Worm (Caenorhabditis elegans) whole organism, L4 larva: ENCODE results near the gene C34F6.5.

ENCODE experiments used
- F26F4.8 ChIP-seq: fragments of 200-800 bp; sonication (Bioruptor generic); conservative IDR thresholded peaks from 2 replicates; pipeline ENCODE4 v1.3.6; 2022; ENCODE audit warnings: missing genetic modification characterization, missing compliant biosample characterization
- F44E2.7 ChIP-seq: fragments of 200-800 bp; sonication (Bioruptor generic); IDR thresholded peaks from 2 replicates; pipeline ENCODE4 v2.1.2; 2022; ENCODE audit warnings: missing genetic modification characterization, missing compliant biosample characterization
- T26A8.4 ChIP-seq: fragments of 200-800 bp; sonication (Bioruptor generic); IDR thresholded peaks from 2 replicates; pipeline ENCODE4 v1.3.6; 2022; ENCODE audit warnings: missing genetic modification characterization, missing compliant biosample characterization
- Y105C5A.15 ChIP-seq: fragments of 200-800 bp; sonication (Bioruptor generic); IDR thresholded peaks from 2 replicates; pipeline ENCODE4 v1.3.6; 2022; ENCODE audit warnings: missing genetic modification characterization, missing compliant biosample characterization
- aha-1 ChIP-seq: fragments of 150-350 bp; peaks from one replicate; lab custom pipeline; 2014; ENCODE audit warnings: missing biosample characterization, missing genetic modification characterization
- aly-2 ChIP-seq: sonication (generic microtip); optimal IDR thresholded peaks from 2 replicates; lab custom pipeline; 2018; ENCODE audit warnings: missing biosample characterization, missing genetic modification characterization
- arid-1 ChIP-seq: fragments of 200-800 bp; sonication (Bioruptor generic); conservative IDR thresholded peaks from 2 replicates; pipeline ENCODE4 v1.3.6; 2022; ENCODE audit warnings: missing genetic modification reagents, missing genetic modification characterization, missing compliant biosample characterization
- attf-4 ChIP-seq: sonication (generic microtip); optimal IDR thresholded peaks from 3 replicates; lab custom pipeline; 2017; ENCODE audit warnings: missing biosample characterization, missing genetic modification characterization
- ceh-20 ChIP-seq: fragments of 200-800 bp; sonication (Bioruptor generic); IDR thresholded peaks from 2 replicates; pipeline ENCODE4 v1.3.6; 2022; ENCODE audit warnings: missing genetic modification reagents, missing genetic modification characterization, missing compliant biosample characterization
- ceh-32 ChIP-seq: sonication (generic microtip); optimal IDR thresholded peaks from 2 replicates; lab custom pipeline; 2016; ENCODE audit warnings: mild to moderate bottlenecking, missing genetic modification characterization, missing compliant biosample characterization; ENCODE audit not compliant: poor library complexity
- ceh-44 ChIP-seq: fragments of 200-800 bp; sonication (Bioruptor generic); IDR thresholded peaks from 2 replicates; pipeline ENCODE4 v1.3.6; 2022; ENCODE audit warnings: missing genetic modification reagents, missing genetic modification characterization, missing compliant biosample characterization
- cey-2 ChIP-seq: sonication (generic microtip); optimal IDR thresholded peaks from 3 replicates; lab custom pipeline; 2017; ENCODE audit warnings: missing genetic modification characterization, mild to moderate bottlenecking, missing compliant biosample characterization, antibody characterized with exemption, borderline replicate concordance; ENCODE audit not compliant: insufficient read depth
- ctbp-1 ChIP-seq: fragments of 200-800 bp; sonication (Bioruptor generic); IDR thresholded peaks from 2 replicates; pipeline ENCODE4 v1.3.6; 2022; ENCODE audit warnings: missing genetic modification reagents, missing genetic modification characterization, missing compliant biosample characterization
- daf-16 ChIP-seq, 3 experiments: sonication (generic microtip); optimal IDR thresholded peaks; 2 replicates each; lab custom pipeline; 2016 to 2017; ENCODE audit warnings: missing genetic modification characterization in 3 of 3, missing genetic modification reagents in 3 of 3, mild to moderate bottlenecking in 2 of 3, missing compliant biosample characterization in 2 of 3, missing biosample characterization in 1 of 3, moderate library complexity in 1 of 3
- daf-19 ChIP-seq: fragments of 200-800 bp; sonication (Bioruptor generic); conservative IDR thresholded peaks from 2 replicates; pipeline ENCODE4 v1.3.6; 2022; ENCODE audit warnings: missing genetic modification characterization, missing compliant biosample characterization
- dmd-8 ChIP-seq: fragments of 200-800 bp; sonication (Bioruptor generic); IDR thresholded peaks from 2 replicates; pipeline ENCODE4 v1.3.6; 2022; ENCODE audit warnings: missing genetic modification characterization, missing compliant biosample characterization
- dmd-9 ChIP-seq: fragments of 200-800 bp; sonication (Bioruptor generic); IDR thresholded peaks from 2 replicates; pipeline ENCODE4 v1.3.6; 2022; ENCODE audit warnings: missing genetic modification reagents, missing genetic modification characterization, missing compliant biosample characterization
- dpl-1 ChIP-seq: fragments of 150-350 bp; optimal IDR thresholded peaks from 2 replicates; lab custom pipeline; 2014; ENCODE audit warnings: missing biosample characterization, missing genetic modification reagents, missing genetic modification characterization
- fkh-10 ChIP-seq: fragments of 150-350 bp; optimal IDR thresholded peaks from 2 replicates; lab custom pipeline; 2014; ENCODE audit warnings: missing biosample characterization, missing genetic modification reagents, missing genetic modification characterization
- fos-1 ChIP-seq: fragments of 150-350 bp; optimal IDR thresholded peaks from 2 replicates; lab custom pipeline; 2014; ENCODE audit warnings: missing biosample characterization, missing genetic modification characterization
- hif-1 ChIP-seq, 2 experiments: sonication (generic microtip); optimal IDR thresholded peaks; 2 replicates each; lab custom pipeline; 2016 to 2017; ENCODE audit warnings: missing compliant biosample characterization in 2 of 2, missing genetic modification characterization in 2 of 2, missing genetic modification reagents in 2 of 2, missing genotype in 2 of 2, mild to moderate bottlenecking in 1 of 2
- hlh-11 ChIP-seq: fragments of 200-800 bp; sonication (Bioruptor generic); optimal IDR thresholded peaks from 2 replicates; lab custom pipeline; 2018; ENCODE audit warnings: mild to moderate bottlenecking, missing genetic modification characterization, missing compliant biosample characterization
- hlh-30 ChIP-seq: sonication (generic microtip); optimal IDR thresholded peaks from 2 replicates; lab custom pipeline; 2017; ENCODE audit warnings: antibody characterized with exemption, mild to moderate bottlenecking, missing genetic modification characterization, missing compliant biosample characterization; ENCODE audit not compliant: insufficient read depth
- hmg-1.1 ChIP-seq: fragments of 200-800 bp; sonication (Bioruptor generic); IDR thresholded peaks from 2 replicates; pipeline ENCODE4 v1.3.6; 2022; ENCODE audit warnings: missing genetic modification reagents, missing genetic modification characterization, missing compliant biosample characterization
- lim-7 ChIP-seq: fragments of 200-800 bp; sonication (Bioruptor generic); IDR thresholded peaks from 2 replicates; pipeline ENCODE4 v1.3.6; 2022; ENCODE audit warnings: missing genetic modification characterization, missing compliant biosample characterization
- lin-1 ChIP-seq: fragments of 200-800 bp; sonication (Bioruptor generic); IDR thresholded peaks from 2 replicates; pipeline ENCODE4 v1.3.6; 2022; ENCODE audit warnings: missing genetic modification reagents, missing genetic modification characterization, missing compliant biosample characterization
- lin-13 ChIP-seq: fragments of 150-350 bp; optimal IDR thresholded peaks from 2 replicates; lab custom pipeline; 2014; ENCODE audit warnings: missing biosample characterization, missing genetic modification reagents, missing genetic modification characterization
- lin-38 ChIP-seq: fragments of 200-800 bp; sonication (Bioruptor generic); IDR thresholded peaks from 2 replicates; pipeline ENCODE4 v1.3.6; 2022; ENCODE audit warnings: missing genetic modification reagents, missing genetic modification characterization, missing compliant biosample characterization
- lin-39 ChIP-seq: fragments of 150-350 bp; optimal IDR thresholded peaks from 2 replicates; lab custom pipeline; 2014; ENCODE audit warnings: missing biosample characterization, missing genetic modification reagents, missing genetic modification characterization
- lir-3 ChIP-seq: sonication (generic microtip); optimal IDR thresholded peaks from 2 replicates; lab custom pipeline; 2016; ENCODE audit warnings: mild to moderate bottlenecking, missing genetic modification characterization, missing compliant biosample characterization
- lsy-2 ChIP-seq, 2 experiments: fragments of 150-350 bp in 1 of 2; sonication (generic microtip) in 1 of 2; optimal IDR thresholded peaks; 2 replicates each; lab custom pipeline; 2014 to 2017; ENCODE audit warnings: missing biosample characterization in 2 of 2, missing genetic modification characterization in 2 of 2
- mdl-1 ChIP-seq, 2 experiments: fragments of 150-350 bp in 1 of 2; sonication (generic microtip) in 1 of 2; optimal IDR thresholded peaks; 2 replicates each; lab custom pipeline; 2014 to 2017; ENCODE audit warnings: missing biosample characterization in 2 of 2, missing genetic modification characterization in 2 of 2
- nhr-237 ChIP-seq: sonication (generic microtip); optimal IDR thresholded peaks from 2 replicates; lab custom pipeline; 2017; ENCODE audit warnings: missing biosample characterization, missing genetic modification characterization
- nhr-41 ChIP-seq: fragments of 200-800 bp; sonication (Bioruptor generic); IDR thresholded peaks from 2 replicates; pipeline ENCODE4 v1.3.6; 2022; ENCODE audit warnings: missing genetic modification reagents, missing genetic modification characterization, missing compliant biosample characterization
- nhr-48 ChIP-seq: sonication (generic microtip); optimal IDR thresholded peaks from 2 replicates; lab custom pipeline; 2016; ENCODE audit warnings: mild to moderate bottlenecking, missing genetic modification characterization, missing compliant biosample characterization
- nhr-6 ChIP-seq: fragments of 150-350 bp; optimal IDR thresholded peaks from 2 replicates; lab custom pipeline; 2014; ENCODE audit warnings: missing biosample characterization, missing genetic modification characterization
- nhr-76 ChIP-seq: fragments of 150-350 bp; optimal IDR thresholded peaks from 2 replicates; lab custom pipeline; 2014; ENCODE audit warnings: missing biosample characterization, missing genetic modification characterization
- pqm-1 ChIP-seq: sonication (generic microtip); optimal IDR thresholded peaks from 2 replicates; lab custom pipeline; 2017; ENCODE audit warnings: missing biosample characterization, missing genetic modification characterization
- rbr-2 ChIP-seq: sonication (generic microtip); optimal IDR thresholded peaks from 2 replicates; lab custom pipeline; 2016; ENCODE audit warnings: missing genotype, missing genetic modification characterization, missing compliant biosample characterization
- saeg-2 ChIP-seq: fragments of 200-800 bp; sonication (Bioruptor generic); IDR thresholded peaks from 2 replicates; pipeline ENCODE4 v1.3.6; 2022; ENCODE audit warnings: missing genetic modification reagents, missing genetic modification characterization, missing compliant biosample characterization
- sdz-12 ChIP-seq: fragments of 200-800 bp; sonication (Bioruptor generic); optimal IDR thresholded peaks from 2 replicates; lab custom pipeline; 2018; ENCODE audit warnings: mild to moderate bottlenecking, missing genetic modification characterization, missing compliant biosample characterization
- set-16 ChIP-seq: fragments of 200-800 bp; sonication (Bioruptor generic); IDR thresholded peaks from 2 replicates; pipeline ENCODE4 v1.3.6; 2022; ENCODE audit warnings: missing genetic modification reagents, missing genetic modification characterization, missing compliant biosample characterization
- tag-97 ChIP-seq: fragments of 200-800 bp; sonication (Bioruptor generic); IDR thresholded peaks from 2 replicates; pipeline ENCODE4 v1.3.6; 2022; ENCODE audit warnings: missing genetic modification characterization, missing compliant biosample characterization
- unc-130 ChIP-seq: sonication (generic microtip); optimal IDR thresholded peaks from 2 replicates; lab custom pipeline; 2016; ENCODE audit warnings: missing genetic modification reagents, missing genetic modification characterization, missing compliant biosample characterization
- unc-39 ChIP-seq: sonication (generic microtip); optimal IDR thresholded peaks from 2 replicates; lab custom pipeline; 2017; ENCODE audit warnings: missing biosample characterization, missing genetic modification characterization
- zip-2 ChIP-seq: fragments of 150-350 bp; optimal IDR thresholded peaks from 2 replicates; lab custom pipeline; 2014; ENCODE audit warnings: missing biosample characterization, missing genetic modification characterization

C34F6.5 gene

ce11 chrX:11208788-11209187, at the start of gene C34F6.5:
Gene C34F6.5, minus strand, starts transcription at chrX:11208888.
- TF ChIP-seq hlh-11 (tag; lab: Kevin White, UChicago) (no peak), ceh-32 (tag; lab: Kevin White, UChicago) (no peak), daf-16 (GFP tag; optimal IDR thresholded peaks at IDR 0.05; lab: Kevin White, UChicago) (no peak), daf-16 (tag; optimal IDR thresholded peaks at IDR 0.05; lab: Kevin White, UChicago) (peak; percentile 8), lin-1 (GFP tag; lab: Robert Waterston, UW) (no peak), aha-1 (peak; percentile 1), fos-1 (tag; lab: Kevin White, UChicago) (no peak), lsy-2 (tag; optimal IDR thresholded peaks at IDR 0.05; lab: Kevin White, UChicago) (no peak), lin-13 (no peak)

ce11 chrX:11257071-11257470, 48.4 kb upstream of the C34F6.5 start, which contains the start of gene C03A3.1:
Gene C03A3.1, plus strand, starts transcription at chrX:11257361.
- TF ChIP-seq hmg-1.1 (GFP tag; lab: Robert Waterston, UW): peak; percentile 51; the same call in 1 of the 2 replicates
- peak; percentile 48 for TF ChIP-seq rbr-2 (tag; lab: Kevin White, UChicago)
- peak in 1 of 2 experiments; percentile 16 for TF ChIP-seq lsy-2 (tag; optimal IDR thresholded peaks at IDR 0.05; lab: Kevin White, UChicago)
- no peak for TF ChIP-seq unc-39 (tag; lab: Kevin White, UChicago)
- TF ChIP-seq pqm-1 (tag; lab: Kevin White, UChicago): no peak
- TF ChIP-seq Y105C5A.15 (GFP tag; lab: Robert Waterston, UW): no peak
- 0 out of 2 replicates have a peak, but pooled peaks have one; percentile 9 for TF ChIP-seq saeg-2 (GFP tag; lab: Robert Waterston, UW)
- TF ChIP-seq mdl-1 (tag; optimal IDR thresholded peaks at IDR 0.05; lab: Kevin White, UChicago): no peak
- TF ChIP-seq set-16 (GFP tag; lab: Robert Waterston, UW): peak; percentile 50
- peak; percentile 17 for TF ChIP-seq hlh-30

ce11 chrX:11252429-11252828, 43.7 kb upstream of the C34F6.5 start:
- peak; percentile 72 for TF ChIP-seq zip-2
- TF ChIP-seq saeg-2 (GFP tag; lab: Robert Waterston, UW): no peak
- no peak for TF ChIP-seq tag-97 (GFP tag; lab: Robert Waterston, UW)
- TF ChIP-seq lin-39 (tag; lab: Kevin White, UChicago): no peak
- peak in 1 of 2 experiments; percentile 16 for TF ChIP-seq mdl-1 (tag; optimal IDR thresholded peaks at IDR 0.05; lab: Kevin White, UChicago)
- peak; percentile 62 for TF ChIP-seq ctbp-1 (GFP tag; lab: Robert Waterston, UW)
- TF ChIP-seq ceh-20 (GFP tag; lab: Robert Waterston, UW): no peak; the same call in 1 of the 2 replicates
- TF ChIP-seq ceh-44 (GFP tag; lab: Robert Waterston, UW): peak; percentile 33; the same call in 1 of the 2 replicates
- no peak for TF ChIP-seq F44E2.7
- no peak for TF ChIP-seq attf-4
- TF ChIP-seq F26F4.8 (GFP tag; lab: Robert Waterston, UW): 0 out of 2 replicates have a peak, but pooled peaks have one; percentile 35
- TF ChIP-seq unc-130 (GFP tag; lab: Kevin White, UChicago): peak; percentile 70
- TF ChIP-seq T26A8.4 (GFP tag; lab: Robert Waterston, UW): no peak
- peak; percentile 80 for TF ChIP-seq hmg-1.1 (GFP tag; lab: Robert Waterston, UW)
- TF ChIP-seq rbr-2 (tag; lab: Kevin White, UChicago): peak; percentile 71
- peak; percentile 44 for TF ChIP-seq lin-13
- TF ChIP-seq nhr-48 (tag; lab: Kevin White, UChicago): peak; percentile 48
- TF ChIP-seq fkh-10 (GFP tag; lab: Kevin White, UChicago): no peak
- TF ChIP-seq dmd-8 (GFP tag; lab: Robert Waterston, UW): no peak
- TF ChIP-seq daf-19: peak; percentile 83
- TF ChIP-seq sdz-12 (GFP tag; lab: Kevin White, UChicago): peak; percentile 30
- TF ChIP-seq lim-7 (GFP tag; lab: Robert Waterston, UW): no peak; the same call in 1 of the 2 replicates
- no peak for TF ChIP-seq cey-2 (tag; lab: Kevin White, UChicago)
- TF ChIP-seq pqm-1 (tag; lab: Kevin White, UChicago): no peak
- TF ChIP-seq dpl-1: no peak
- TF ChIP-seq hif-1 (tag; optimal IDR thresholded peaks at IDR 0.05; lab: Kevin White, UChicago): peak in 1 of 2 experiments; percentile 47
- TF ChIP-seq nhr-41 (GFP tag; lab: Robert Waterston, UW): 0 out of 2 replicates have a peak, but pooled peaks have one; percentile 71
- TF ChIP-seq lin-38: peak; percentile 76
- no peak for TF ChIP-seq Y105C5A.15 (GFP tag; lab: Robert Waterston, UW)
- peak; percentile 12 for TF ChIP-seq nhr-6 (tag; lab: Kevin White, UChicago)
- TF ChIP-seq lir-3 (tag; lab: Kevin White, UChicago): peak; percentile 52
- TF ChIP-seq dmd-9 (GFP tag; lab: Robert Waterston, UW): no peak
- no peak for TF ChIP-seq arid-1 (GFP tag; lab: Robert Waterston, UW)
- TF ChIP-seq nhr-76 (tag; lab: Kevin White, UChicago): no peak
- no peak for TF ChIP-seq aly-2 (tag; lab: Kevin White, UChicago)
- TF ChIP-seq nhr-237 (tag; lab: Kevin White, UChicago): no peak
